Fruit fly (Drosophila melanogaster) Kc167 (cell line): Measurements from ENCODE around the gene Cpr64Ad.

Source experiments
- Myc ChIP-seq: fragments of >200 bp; optimal IDR thresholded peaks from 2 replicates; lab custom pipeline; 2017; ENCODE audit warnings: missing external identifiers
- Sin3A ChIP-seq: fragments of >200 bp; optimal IDR thresholded peaks from 2 replicates; lab custom pipeline; 2018; ENCODE audit warnings: missing external identifiers
- psq ChIP-seq: fragments of >200 bp; optimal IDR thresholded peaks from 2 replicates; lab custom pipeline; 2017; ENCODE audit warnings: missing external identifiers
- ttk ChIP-seq: sonication (Bioruptor generic); optimal IDR thresholded peaks from 2 replicates; lab custom pipeline; 2017; ENCODE audit warnings: missing external identifiers

DNA sequence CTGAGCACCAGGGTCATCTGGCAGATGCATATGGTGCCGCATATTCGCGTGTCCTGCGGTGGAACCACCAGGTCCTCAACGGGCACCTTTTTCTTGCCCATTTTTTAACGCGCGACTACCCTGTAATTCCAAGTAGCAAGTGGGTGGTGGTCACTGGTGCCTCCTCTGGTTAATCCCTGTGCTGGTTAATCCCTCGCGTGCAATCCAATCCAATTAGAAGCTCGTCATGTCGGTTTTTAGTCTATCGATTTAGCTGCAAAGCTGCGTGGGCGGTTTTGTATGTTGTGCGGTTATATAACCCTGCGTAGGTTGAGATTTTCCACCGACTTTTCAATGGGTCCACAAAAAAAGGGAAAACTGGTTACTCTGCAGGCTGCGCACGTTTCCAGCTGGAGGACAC is 30.6 kb upstream of the Cpr64Ad start, which contains the start of gene Teh3:
- no peak for TF ChIP-seq ttk
- TF ChIP-seq psq (lab: Kevin White, UChicago) = no peak
- TF ChIP-seq Myc (lab: Kevin White, UChicago) = no peak
- TF ChIP-seq Sin3A = no peak
